Fruit fly (Drosophila melanogaster): ENCODE results near the gene CG12637.

CG12637 gene

dm6 chrX:10719280-10719679 is 46.0 kb upstream of the CG12637 start (continued):
- no peak for TF ChIP-seq lbe (GFP tag; optimal IDR thresholded peaks at IDR 0.05)
- no peak for TF ChIP-seq Dip3 (GFP tag; optimal IDR thresholded peaks at IDR 0.05)
- peak; percentile 88 for TF ChIP-seq crol (GFP tag; IDR thresholded peaks at IDR 0.05)
- no peak for TF ChIP-seq CG2875 (GFP tag; optimal IDR thresholded peaks at IDR 0.05)
- TF ChIP-seq PHDP (tag; optimal IDR thresholded peaks at IDR 0.05): no peak
- TF ChIP-seq CG8281 (tag; optimal IDR thresholded peaks at IDR 0.05): no peak
- TF ChIP-seq sug (tag; optimal IDR thresholded peaks at IDR 0.05): peak; percentile 68
- TF ChIP-seq Tbp (GFP tag; optimal IDR thresholded peaks at IDR 0.05): no peak
- no peak for TF ChIP-seq trem (tag; optimal IDR thresholded peaks at IDR 0.05)
- no peak for TF ChIP-seq Dek (tag; optimal IDR thresholded peaks at IDR 0.05)
- TF ChIP-seq CG13287 (GFP tag; IDR thresholded peaks at IDR 0.05; ENCODE audit: partially characterized antibody): no peak
- TF ChIP-seq CG9932 (GFP tag; IDR thresholded peaks at IDR 0.05): peak; percentile 32; the same call in 1 of the 2 replicates
- no peak for TF ChIP-seq grau (tag; optimal IDR thresholded peaks at IDR 0.05)
- TF ChIP-seq CG12104 (GFP tag; optimal IDR thresholded peaks at IDR 0.05): no peak
- no peak for TF ChIP-seq CG6254 (GFP tag; optimal IDR thresholded peaks at IDR 0.05)
- TF ChIP-seq sob (GFP tag; IDR thresholded peaks at IDR 0.05): peak; percentile 43; the same call in 1 of the 2 replicates
- no peak for TF ChIP-seq pita (GFP tag; optimal IDR thresholded peaks at IDR 0.05)
- 0 out of 3 replicates have a peak, but pooled peaks have one; percentile 28 for TF ChIP-seq vnd (GFP tag; IDR thresholded peaks at IDR 0.05; ENCODE audit: partially characterized antibody)
- 0 out of 2 replicates have a peak, but pooled peaks have one; percentile 45 for TF ChIP-seq GATAe (GFP tag; conservative IDR thresholded peaks at IDR 0.05)
- no peak for TF ChIP-seq CG15269 (tag; optimal IDR thresholded peaks at IDR 0.05)
- TF ChIP-seq Lim3 (GFP tag; IDR thresholded peaks at IDR 0.05): no peak
- peak; percentile 16 for TF ChIP-seq cwo (GFP tag; optimal IDR thresholded peaks at IDR 0.05)
- TF ChIP-seq rib (GFP tag; IDR thresholded peaks at IDR 0.05): peak; percentile 84
- no peak for TF ChIP-seq Max (GFP tag; optimal IDR thresholded peaks at IDR 0.05)
- no peak for TF ChIP-seq crp (GFP tag; optimal IDR thresholded peaks at IDR 0.05)
- no peak for TF ChIP-seq CG10366 (GFP tag; IDR thresholded peaks at IDR 0.05)
- no peak for TF ChIP-seq CG7745 (tag; optimal IDR thresholded peaks at IDR 0.05)
- TF ChIP-seq CG34376 (GFP tag; optimal IDR thresholded peaks at IDR 0.05): no peak
- peak; percentile 52 for TF ChIP-seq mirr (GFP tag; optimal IDR thresholded peaks at IDR 0.05)
- TF ChIP-seq CG10979 (tag; optimal IDR thresholded peaks at IDR 0.05): no peak
- no peak for TF ChIP-seq bab2 (GFP tag; optimal IDR thresholded peaks at IDR 0.05)
- TF ChIP-seq CG2116 (GFP tag; optimal IDR thresholded peaks at IDR 0.05): no peak
- TF ChIP-seq lab (GFP tag; optimal IDR thresholded peaks at IDR 0.05): peak; percentile 41
- no peak for TF ChIP-seq Hmx (GFP tag; optimal IDR thresholded peaks at IDR 0.05)
- TF ChIP-seq tup (GFP tag; optimal IDR thresholded peaks at IDR 0.05): no peak
- no peak for TF ChIP-seq CG16815 (GFP tag; optimal IDR thresholded peaks at IDR 0.05)
- TF ChIP-seq CG18599 (GFP tag; optimal IDR thresholded peaks at IDR 0.05): peak; percentile 3
- no peak for TF ChIP-seq Six4 (GFP tag; optimal IDR thresholded peaks at IDR 0.05)
- no peak for TF ChIP-seq cad (GFP tag; optimal IDR thresholded peaks at IDR 0.05)
- no peak for TF ChIP-seq pum (GFP tag; optimal IDR thresholded peaks at IDR 0.05)
- TF ChIP-seq grn (GFP tag; optimal IDR thresholded peaks at IDR 0.05): no peak
- no peak for TF ChIP-seq CG10431 (GFP tag; optimal IDR thresholded peaks at IDR 0.05)
- no peak for TF ChIP-seq CG2129 (GFP tag; IDR thresholded peaks at IDR 0.05; ENCODE audit: partially characterized antibody)
- TF ChIP-seq Doc2 (GFP tag; IDR thresholded peaks at IDR 0.05): no peak
- no peak for TF ChIP-seq CG10274 (GFP tag; optimal IDR thresholded peaks at IDR 0.05)
- TF ChIP-seq CG1024 (GFP tag; IDR thresholded peaks at IDR 0.05): no peak
- TF ChIP-seq CG3407 (GFP tag; optimal IDR thresholded peaks at IDR 0.05): no peak
